Fruit fly (Drosophila melanogaster) whole organism, wandering third instar larva: Measurements from ENCODE around the gene Rbp1-like.

Experiments used
- Abd-B ChIP-seq: fragments of >200 bp; optimal IDR thresholded peaks from 2 replicates; lab custom pipeline; 2017; ENCODE audit warnings: missing biosample characterization, missing genetic modification characterization
- CG32264 ChIP-seq: fragments of 200-800 bp; sonication (Bioruptor generic); optimal IDR thresholded peaks from 2 replicates; lab custom pipeline; 2016; ENCODE audit warnings: missing biosample characterization, missing genetic modification characterization
- CG9705 ChIP-seq: fragments of 200-800 bp; sonication (Bioruptor generic); optimal IDR thresholded peaks from 2 replicates; lab custom pipeline; 2018; ENCODE audit warnings: missing biosample characterization, mild to moderate bottlenecking, missing genetic modification characterization
- CrebA ChIP-seq: fragments of 200-800 bp; sonication (Bioruptor generic); optimal IDR thresholded peaks from 2 replicates; lab custom pipeline; 2016; ENCODE audit warnings: missing biosample characterization, mild to moderate bottlenecking, missing genetic modification characterization, borderline replicate concordance
- Dfd ChIP-seq: fragments of >200 bp; optimal IDR thresholded peaks from 2 replicates; lab custom pipeline; 2017; ENCODE audit warnings: missing biosample characterization, missing genetic modification characterization
- Dif ChIP-seq: fragments of 200-275, 200-300 bp; sonication (Bioruptor generic); optimal IDR thresholded peaks from 2 replicates; lab custom pipeline; 2018; ENCODE audit warnings: missing biosample characterization, missing genetic modification characterization; ENCODE audit not compliant: partially characterized antibody
- GATAd ChIP-seq: sonication (Bioruptor generic); optimal IDR thresholded peaks from 2 replicates; lab custom pipeline; 2016; ENCODE audit warnings: missing biosample characterization, missing genetic modification characterization
- HLH106 ChIP-seq: fragments of 200-800 bp; optimal IDR thresholded peaks from 3 replicates; lab custom pipeline; 2019; ENCODE audit warnings: missing biosample characterization, mild to moderate bottlenecking, missing genetic modification characterization, moderate library complexity
- Hnf4 ChIP-seq: fragments of 200-800 bp; sonication (Bioruptor generic); optimal IDR thresholded peaks from 2 replicates; lab custom pipeline; 2016; ENCODE audit warnings: missing biosample characterization, mild to moderate bottlenecking, missing genetic modification characterization
- Hr78 ChIP-seq: fragments of >200 bp; optimal IDR thresholded peaks from 2 replicates; lab custom pipeline; 2017; ENCODE audit warnings: missing biosample characterization, missing genetic modification characterization
- Hr83 ChIP-seq: fragments of 200-300 bp; sonication (Bioruptor generic); optimal IDR thresholded peaks from 2 replicates; lab custom pipeline; 2016; ENCODE audit warnings: missing biosample characterization, mild to moderate bottlenecking, missing genetic modification characterization, moderate library complexity; ENCODE audit not compliant: poor library complexity, severe bottlenecking
- Jra ChIP-seq: sonication (Bioruptor generic); optimal IDR thresholded peaks from 2 replicates; lab custom pipeline; 2016; ENCODE audit warnings: missing biosample characterization, missing genetic modification characterization
- Mio ChIP-seq: sonication (Bioruptor generic); optimal IDR thresholded peaks from 2 replicates; lab custom pipeline; 2016; ENCODE audit warnings: missing biosample characterization, missing genetic modification characterization
- Myc ChIP-seq: fragments of >200 bp; optimal IDR thresholded peaks from 2 replicates; lab custom pipeline; 2017
- N ChIP-seq: fragments of >200 bp; optimal IDR thresholded peaks from 2 replicates; lab custom pipeline; 2018; ENCODE audit warnings: missing biosample characterization, missing external identifiers, missing genetic modification characterization
- OdsH ChIP-seq: fragments of 200-800 bp; sonication (Bioruptor generic); optimal IDR thresholded peaks from 2 replicates; lab custom pipeline; 2016; ENCODE audit warnings: missing biosample characterization, mild to moderate bottlenecking, missing genetic modification characterization
- Rel ChIP-seq, 2 experiments: fragments of 200-800 bp; sonication (Bioruptor generic) in 1 of 2; optimal IDR thresholded peaks; 2 replicates in 1 of 2; 3 replicates in 1 of 2; lab custom pipeline; 2016 to 2019; ENCODE audit warnings: mild to moderate bottlenecking in 2 of 2, missing biosample characterization in 2 of 2, missing genetic modification characterization in 2 of 2, moderate library complexity in 1 of 2
- Sp1 ChIP-seq: fragments of 200-800 bp; sonication (Bioruptor generic); optimal IDR thresholded peaks from 3 replicates; lab custom pipeline; 2019; ENCODE audit warnings: missing biosample characterization, mild to moderate bottlenecking, missing genetic modification characterization, moderate library complexity
- Vsx2 ChIP-seq: fragments of 200-300, 225-300 bp; sonication (Bioruptor generic); optimal IDR thresholded peaks from 2 replicates; lab custom pipeline; 2018; ENCODE audit warnings: missing biosample characterization, missing genetic modification characterization; ENCODE audit not compliant: partially characterized antibody
- br ChIP-seq: fragments of 200-800 bp; sonication (Bioruptor generic); optimal IDR thresholded peaks from 2 replicates; lab custom pipeline; 2016; ENCODE audit warnings: missing biosample characterization, missing genetic modification characterization
- brk ChIP-seq: fragments of 200-800 bp; sonication (Bioruptor generic); optimal IDR thresholded peaks from 2 replicates; lab custom pipeline; 2016; ENCODE audit warnings: missing biosample characterization, mild to moderate bottlenecking, missing genetic modification characterization
- dl ChIP-seq, 2 experiments: fragments of 175-275, 200-275 bp in 1 of 2; fragments of 200-275 bp in 1 of 2; sonication (Bioruptor generic); optimal IDR thresholded peaks; lab custom pipeline; 2018; ENCODE audit warnings: mild to moderate bottlenecking in 2 of 2, missing biosample characterization in 2 of 2, missing genetic modification characterization in 2 of 2, moderate library complexity in 2 of 2; ENCODE audit not compliant: partially characterized antibody in 2 of 2, insufficient read depth in 1 of 2
- dmrt93B ChIP-seq: fragments of 200-800 bp; sonication (Bioruptor generic); optimal IDR thresholded peaks from 2 replicates; lab custom pipeline; 2018; ENCODE audit warnings: missing biosample characterization, mild to moderate bottlenecking, missing genetic modification characterization
- dsf ChIP-seq: sonication (Bioruptor generic); optimal IDR thresholded peaks from 2 replicates; lab custom pipeline; 2016; ENCODE audit warnings: missing biosample characterization, missing genetic modification characterization, borderline replicate concordance
- ey ChIP-seq: fragments of 200-800 bp; sonication (Bioruptor generic); optimal IDR thresholded peaks from 2 replicates; lab custom pipeline; 2016; ENCODE audit warnings: missing biosample characterization, missing genetic modification characterization
- foxo ChIP-seq, 2 experiments: fragments of 200-800 bp; sonication (Bioruptor generic); optimal IDR thresholded peaks; 2 replicates in 1 of 2; 3 replicates in 1 of 2; lab custom pipeline; 2016 to 2017; ENCODE audit warnings: missing biosample characterization in 2 of 2, missing genetic modification characterization in 2 of 2
- fru ChIP-seq: fragments of 200-800 bp; sonication (Bioruptor generic); optimal IDR thresholded peaks from 3 replicates; lab custom pipeline; 2016; ENCODE audit warnings: missing biosample characterization, mild to moderate bottlenecking, missing genetic modification characterization
- h ChIP-seq: fragments of 200-800 bp; sonication (Bioruptor generic); optimal IDR thresholded peaks from 3 replicates; lab custom pipeline; 2016; ENCODE audit warnings: missing biosample characterization, mild to moderate bottlenecking, missing genetic modification characterization
- jim ChIP-seq: fragments of 175-275, 200-325 bp; sonication (Bioruptor generic); optimal IDR thresholded peaks from 2 replicates; lab custom pipeline; 2016; ENCODE audit warnings: missing biosample characterization, mild to moderate bottlenecking, missing genetic modification characterization
- lola ChIP-seq: fragments of >200 bp; optimal IDR thresholded peaks from 2 replicates; lab custom pipeline; 2017; ENCODE audit warnings: missing biosample characterization, missing genetic modification characterization
- pan ChIP-seq: fragments of >200 bp; optimal IDR thresholded peaks from 2 replicates; lab custom pipeline; 2017
- psq ChIP-seq: fragments of 200-800 bp; sonication (Bioruptor generic); optimal IDR thresholded peaks from 3 replicates; lab custom pipeline; 2017; ENCODE audit warnings: missing biosample characterization, mild to moderate bottlenecking, missing genetic modification characterization, moderate library complexity
- rgr ChIP-seq: fragments of 200-800 bp; sonication (Bioruptor generic); optimal IDR thresholded peaks from 3 replicates; lab custom pipeline; 2016; ENCODE audit warnings: missing biosample characterization, mild to moderate bottlenecking, missing genetic modification characterization
- sage ChIP-seq: fragments of 200-800 bp; sonication (Bioruptor generic); optimal IDR thresholded peaks from 2 replicates; lab custom pipeline; 2016; ENCODE audit warnings: missing biosample characterization, mild to moderate bottlenecking, missing genetic modification characterization
- sv ChIP-seq: fragments of 200-800 bp; sonication (Bioruptor generic); optimal IDR thresholded peaks from 3 replicates; lab custom pipeline; 2016; ENCODE audit warnings: missing biosample characterization, missing genetic modification characterization
- tai ChIP-seq: sonication (Bioruptor generic); optimal IDR thresholded peaks from 2 replicates; lab custom pipeline; 2016; ENCODE audit warnings: missing biosample characterization, missing genetic modification characterization
- usp ChIP-seq: fragments of >200 bp; optimal IDR thresholded peaks from 2 replicates; lab custom pipeline; 2017; ENCODE audit warnings: missing biosample characterization, missing genetic modification characterization
- woc ChIP-seq: sonication (Bioruptor generic); optimal IDR thresholded peaks from 2 replicates; lab custom pipeline; 2016; ENCODE audit warnings: missing biosample characterization, mild to moderate bottlenecking, missing genetic modification characterization

Gene Rbp1-like

dm6 chrX:13384583-13385342 lies at the start of gene Rbp1-like, which contains the start of gene Tim9a:
Gene Rbp1-like (minus strand): TSS chrX:13384877.
Gene Tim9a (plus strand): TSS chrX:13385210.
- no peak for TF ChIP-seq Rel (GFP tag; optimal IDR thresholded peaks at IDR 0.05; lab: Kevin White, UChicago)
- peak; percentile 39 for TF ChIP-seq Rel (tag; optimal IDR thresholded peaks at IDR 0.05; lab: Kevin White, UChicago)
- peak; percentile 45 for TF ChIP-seq psq
- peak; percentile 62 for TF ChIP-seq rgr
- TF ChIP-seq jim, result no peak
- no peak for TF ChIP-seq Mio (GFP tag; lab: Kevin White, UChicago)
- TF ChIP-seq sv (GFP tag; lab: Kevin White, UChicago), result peak; percentile 42
- TF ChIP-seq GATAd (GFP tag; lab: Kevin White, UChicago), result no peak
- TF ChIP-seq Hr78 (GFP tag; lab: Kevin White, UChicago), result no peak
- TF ChIP-seq Vsx2 (GFP tag; lab: Kevin White, UChicago), result no peak
- TF ChIP-seq fru (GFP tag; lab: Kevin White, UChicago), result peak; percentile 38
- TF ChIP-seq OdsH (GFP tag; lab: Kevin White, UChicago), result peak; percentile 35
- TF ChIP-seq Abd-B (GFP tag; lab: Kevin White, UChicago), result no peak
- no peak for TF ChIP-seq CrebA (GFP tag; lab: Kevin White, UChicago)
- TF ChIP-seq h (GFP tag; lab: Kevin White, UChicago), result peak; percentile 63
- TF ChIP-seq CG32264 (GFP tag; lab: Kevin White, UChicago), result no peak
- peak; percentile 7 for TF ChIP-seq br (GFP tag; lab: Kevin White, UChicago)
- TF ChIP-seq N (GFP tag; lab: Kevin White, UChicago), result no peak
- TF ChIP-seq sage, result peak; percentile 57
- TF ChIP-seq Myc (lab: Kevin White, UChicago), result peak; percentile 26
- peak; percentile 60 for TF ChIP-seq brk (GFP tag; lab: Kevin White, UChicago)
- TF ChIP-seq Hr83 (GFP tag; lab: Kevin White, UChicago), result peak; percentile 45
- peak; percentile 47 for TF ChIP-seq tai
- TF ChIP-seq Jra (GFP tag; lab: Kevin White, UChicago), result peak; percentile 69
- TF ChIP-seq Dif (GFP tag; lab: Kevin White, UChicago), result no peak
- TF ChIP-seq Sp1 (GFP tag; lab: Kevin White, UChicago), result peak; percentile 57
- peak; percentile 55 for TF ChIP-seq CG9705 (GFP tag; lab: Kevin White, UChicago)
- TF ChIP-seq Hnf4 (GFP tag; lab: Kevin White, UChicago), result peak; percentile 68
- peak in 1 of 2 experiments; percentile 67 for TF ChIP-seq foxo (GFP tag; optimal IDR thresholded peaks at IDR 0.05; lab: Kevin White, UChicago)
- peak; percentile 49 for TF ChIP-seq dmrt93B (GFP tag; lab: Kevin White, UChicago)
- no peak for TF ChIP-seq dsf (GFP tag; lab: Kevin White, UChicago)
- peak; percentile 39 for TF ChIP-seq woc (GFP tag; lab: Kevin White, UChicago)
- no peak for TF ChIP-seq Dfd (GFP tag; lab: Kevin White, UChicago)
- peak; percentile 59 for TF ChIP-seq HLH106 (tag; lab: Kevin White, UChicago)
- peak; percentile 15 for TF ChIP-seq ey (GFP tag; lab: Kevin White, UChicago)
- TF ChIP-seq dl (GFP tag; optimal IDR thresholded peaks at IDR 0.05; lab: Kevin White, UChicago; ENCODE audit: insufficient read depth in 1 of 2, partially characterized antibody in 2 of 2), result no peak
- no peak for TF ChIP-seq pan (lab: Kevin White, UChicago)
- TF ChIP-seq usp (GFP tag; lab: Kevin White, UChicago), result no peak
- no peak for TF ChIP-seq lola (GFP tag; lab: Kevin White, UChicago)

dm6 chrX:13434065-13434464 lies 49.4 kb upstream of the Rbp1-like start:
- no peak for TF ChIP-seq ey (GFP tag; lab: Kevin White, UChicago)
- TF ChIP-seq HLH106 (tag; lab: Kevin White, UChicago), result no peak
- no peak for TF ChIP-seq dmrt93B (GFP tag; lab: Kevin White, UChicago)
- no peak for TF ChIP-seq sage
